Worm (Caenorhabditis elegans) whole organism, L1 larva: ENCODE results near the gene W07G4.2.

Experiments used
- C16A3.4 ChIP-seq: fragments of 150-350 bp; optimal IDR thresholded peaks from 2 replicates; lab custom pipeline; 2014; ENCODE audit warnings: missing biosample characterization, missing genetic modification characterization
- C34B4.2 ChIP-seq: sonication (generic microtip); optimal IDR thresholded peaks from 2 replicates; lab custom pipeline; 2017; ENCODE audit warnings: mild to moderate bottlenecking, missing genetic modification characterization, missing compliant biosample characterization
- Y116A8C.19 ChIP-seq: sonication (generic microtip); optimal IDR thresholded peaks from 2 replicates; lab custom pipeline; 2016; ENCODE audit warnings: missing compliant biosample characterization, missing genetic modification characterization, borderline replicate concordance
- aha-1 ChIP-seq: fragments of 150-350 bp; optimal IDR thresholded peaks from 2 replicates; lab custom pipeline; 2014; ENCODE audit warnings: missing biosample characterization, missing genetic modification characterization
- aly-2 ChIP-seq: fragments of 150-350 bp; optimal IDR thresholded peaks from 2 replicates; lab custom pipeline; 2014; ENCODE audit warnings: missing biosample characterization, missing genetic modification characterization
- ama-1 ChIP-seq: fragments of 150-350 bp; optimal IDR thresholded peaks from 2 replicates; lab custom pipeline; 2014
- ceh-63 ChIP-seq: fragments of 200-800 bp; sonication (Bioruptor generic); optimal IDR thresholded peaks from 2 replicates; lab custom pipeline; 2018; ENCODE audit warnings: mild to moderate bottlenecking, missing genetic modification characterization, missing compliant biosample characterization
- ceh-90 ChIP-seq: sonication (generic microtip); optimal IDR thresholded peaks from 2 replicates; lab custom pipeline; 2016; ENCODE audit warnings: missing genetic modification characterization, missing compliant biosample characterization
- ces-1 ChIP-seq: fragments of 150-350 bp; optimal IDR thresholded peaks from 2 replicates; lab custom pipeline; 2014; ENCODE audit warnings: missing biosample characterization, missing genetic modification reagents, missing genetic modification characterization
- dpl-1 ChIP-seq, 3 experiments: fragments of 150-350 bp in 2 of 3; sonication (generic microtip) in 1 of 3; optimal IDR thresholded peaks; 2 replicates each; lab custom pipeline; 2014 to 2017; ENCODE audit warnings: missing biosample characterization in 3 of 3, missing genetic modification characterization in 3 of 3, missing genetic modification reagents in 3 of 3
- dsc-1 ChIP-seq: sonication (generic microtip); optimal IDR thresholded peaks from 2 replicates; lab custom pipeline; 2016; ENCODE audit warnings: mild to moderate bottlenecking, missing genetic modification characterization, missing compliant biosample characterization
- egl-13 ChIP-seq: sonication (generic microtip); optimal IDR thresholded peaks from 2 replicates; lab custom pipeline; 2016; ENCODE audit warnings: missing genotype, missing genetic modification reagents, missing genetic modification characterization, missing compliant biosample characterization
- egl-27 ChIP-seq, 2 experiments: fragments of 150-350 bp in 1 of 2; sonication (generic microtip); optimal IDR thresholded peaks; 3 replicates each; lab custom pipeline; 2017 to 2018; ENCODE audit warnings: missing biosample characterization in 2 of 2, missing genetic modification characterization in 2 of 2, missing genetic modification reagents in 2 of 2
- elt-2 ChIP-seq: sonication (generic microtip); optimal IDR thresholded peaks from 2 replicates; lab custom pipeline; 2016; ENCODE audit warnings: missing genetic modification characterization, mild to moderate bottlenecking, inconsistent platforms, missing compliant biosample characterization, missing genetic modification reagents
- elt-3 ChIP-seq, 6 experiments: fragments of 150-350 bp in 1 of 6; sonication (generic microtip); optimal IDR thresholded peaks; 2 replicates each; lab custom pipeline; 2017 to 2018; ENCODE audit warnings: missing biosample characterization in 6 of 6, missing genetic modification characterization in 6 of 6, inconsistent platforms in 1 of 6
- fkh-4 ChIP-seq: sonication (generic microtip); optimal IDR thresholded peaks from 2 replicates; lab custom pipeline; 2016; ENCODE audit warnings: missing compliant biosample characterization, missing genetic modification characterization, borderline replicate concordance
- grh-1 ChIP-seq: fragments of 200-800 bp; sonication (Bioruptor generic); IDR thresholded peaks from 2 replicates; pipeline ENCODE4 v1.3.6; 2022; ENCODE audit warnings: missing genetic modification reagents, missing genetic modification characterization, missing compliant biosample characterization
- hlh-17 ChIP-seq: fragments of 200-800 bp; sonication (Bioruptor generic); optimal IDR thresholded peaks from 2 replicates; lab custom pipeline; 2018; ENCODE audit warnings: missing genetic modification characterization, mild to moderate bottlenecking, missing compliant biosample characterization, moderate library complexity, borderline replicate concordance
- hlh-4 ChIP-seq: sonication (generic microtip); optimal IDR thresholded peaks from 2 replicates; lab custom pipeline; 2016; ENCODE audit warnings: mild to moderate bottlenecking, missing genetic modification characterization, missing compliant biosample characterization
- hpl-2 ChIP-seq: fragments of 150-350 bp; optimal IDR thresholded peaks from 2 replicates; lab custom pipeline; 2014; ENCODE audit warnings: missing biosample characterization, missing genetic modification reagents, missing genetic modification characterization
- irx-1 ChIP-seq: sonication (generic microtip); optimal IDR thresholded peaks from 2 replicates; lab custom pipeline; 2016; ENCODE audit warnings: missing genetic modification characterization, missing compliant biosample characterization
- jun-1 ChIP-seq: fragments of 150-350 bp; optimal IDR thresholded peaks from 2 replicates; lab custom pipeline; 2014; ENCODE audit warnings: missing biosample characterization, missing genetic modification reagents, missing genetic modification characterization
- lin-15B ChIP-seq: fragments of 150-350 bp; sonication (generic microtip); optimal IDR thresholded peaks from 3 replicates; lab custom pipeline; 2014; ENCODE audit warnings: missing biosample characterization, missing genetic modification characterization
- lin-35 ChIP-seq, 2 experiments: fragments of 150-350 bp; optimal IDR thresholded peaks; 2 replicates each; lab custom pipeline; 2014; ENCODE audit warnings: missing biosample characterization in 2 of 2, missing genetic modification characterization in 2 of 2, missing genetic modification reagents in 2 of 2
- lin-39 ChIP-seq: fragments of 150-350 bp; optimal IDR thresholded peaks from 2 replicates; lab custom pipeline; 2014; ENCODE audit warnings: missing biosample characterization, missing genetic modification reagents, missing genetic modification characterization
- lir-3 ChIP-seq: sonication (generic microtip); optimal IDR thresholded peaks from 2 replicates; lab custom pipeline; 2016; ENCODE audit warnings: mild to moderate bottlenecking, missing genetic modification characterization, moderate library complexity, missing compliant biosample characterization; ENCODE audit not compliant: poor library complexity
- mdl-1 ChIP-seq, 2 experiments: fragments of 150-350 bp; optimal IDR thresholded peaks; 2 replicates each; lab custom pipeline; 2014 to 2017; ENCODE audit warnings: missing biosample characterization in 2 of 2, missing genetic modification characterization in 2 of 2, inconsistent platforms in 1 of 2
- mef-2 ChIP-seq: fragments of 150-350 bp; optimal IDR thresholded peaks from 2 replicates; lab custom pipeline; 2014; ENCODE audit warnings: missing biosample characterization, missing genetic modification characterization
- mep-1 ChIP-seq: fragments of 150-350 bp; optimal IDR thresholded peaks from 2 replicates; lab custom pipeline; 2014; ENCODE audit warnings: missing biosample characterization, missing genetic modification characterization
- nhr-11 ChIP-seq: fragments of 150-350 bp; optimal IDR thresholded peaks from 2 replicates; lab custom pipeline; 2014; ENCODE audit warnings: missing biosample characterization, missing genetic modification characterization
- nhr-237 ChIP-seq: fragments of 150-350 bp; optimal IDR thresholded peaks from 2 replicates; lab custom pipeline; 2014; ENCODE audit warnings: missing biosample characterization, missing genetic modification characterization
- nhr-28 ChIP-seq: fragments of 150-350 bp; optimal IDR thresholded peaks from 2 replicates; lab custom pipeline; 2014; ENCODE audit warnings: missing biosample characterization, missing genetic modification characterization
- nhr-47 ChIP-seq: sonication (generic microtip); optimal IDR thresholded peaks from 2 replicates; lab custom pipeline; 2016; ENCODE audit warnings: mild to moderate bottlenecking, missing genetic modification characterization, moderate library complexity, missing compliant biosample characterization
- nhr-84 ChIP-seq: sonication (generic microtip); optimal IDR thresholded peaks from 2 replicates; lab custom pipeline; 2017; ENCODE audit warnings: missing biosample characterization, missing genetic modification characterization
- nhr-90 ChIP-seq: sonication (generic microtip); optimal IDR thresholded peaks from 2 replicates; lab custom pipeline; 2016; ENCODE audit warnings: mild to moderate bottlenecking, missing genetic modification characterization, missing compliant biosample characterization; ENCODE audit not compliant: poor library complexity
- pag-3 ChIP-seq: sonication (generic microtip); optimal IDR thresholded peaks from 2 replicates; lab custom pipeline; 2017; ENCODE audit warnings: missing genetic modification characterization, mild to moderate bottlenecking, missing compliant biosample characterization, antibody characterized with exemption, borderline replicate concordance; ENCODE audit not compliant: insufficient read depth
- pax-3 ChIP-seq: fragments of 200-800 bp; sonication (Bioruptor generic); optimal IDR thresholded peaks from 2 replicates; lab custom pipeline; 2018; ENCODE audit warnings: mild to moderate bottlenecking, missing genetic modification characterization, moderate library complexity, missing compliant biosample characterization
- snu-23 ChIP-seq: sonication (generic microtip); optimal IDR thresholded peaks from 2 replicates; lab custom pipeline; 2016; ENCODE audit warnings: missing genetic modification characterization, missing compliant biosample characterization
- sox-4 ChIP-seq: sonication (generic microtip); optimal IDR thresholded peaks from 2 replicates; lab custom pipeline; 2016; ENCODE audit warnings: missing genetic modification characterization, missing compliant biosample characterization
- sptf-1 ChIP-seq: fragments of 150-350 bp; optimal IDR thresholded peaks from 2 replicates; lab custom pipeline; 2014; ENCODE audit warnings: missing biosample characterization, missing genetic modification characterization
- tlp-1 ChIP-seq: fragments of 150-350 bp; optimal IDR thresholded peaks from 2 replicates; lab custom pipeline; 2014; ENCODE audit warnings: missing biosample characterization, missing genetic modification characterization
- unc-130 ChIP-seq: fragments of 150-350 bp; optimal IDR thresholded peaks from 2 replicates; lab custom pipeline; 2017; ENCODE audit warnings: missing biosample characterization, missing genetic modification characterization, inconsistent platforms
- unc-30 ChIP-seq: sonication (generic microtip); optimal IDR thresholded peaks from 2 replicates; lab custom pipeline; 2017; ENCODE audit warnings: missing biosample characterization, missing genetic modification characterization
- unc-86 ChIP-seq: sonication (generic microtip); optimal IDR thresholded peaks from 2 replicates; lab custom pipeline; 2016; ENCODE audit warnings: missing genetic modification characterization, missing compliant biosample characterization
- vab-15 ChIP-seq: sonication (generic microtip); optimal IDR thresholded peaks from 2 replicates; lab custom pipeline; 2017; ENCODE audit warnings: missing genotype, mild to moderate bottlenecking, missing genetic modification characterization, missing compliant biosample characterization
- xbp-1 ChIP-seq: sonication (generic microtip); optimal IDR thresholded peaks from 2 replicates; lab custom pipeline; 2016; ENCODE audit warnings: missing genetic modification characterization, missing compliant biosample characterization
- zip-4 ChIP-seq: fragments of 200-800 bp; sonication (Bioruptor generic); optimal IDR thresholded peaks from 2 replicates; lab custom pipeline; 2018; ENCODE audit warnings: mild to moderate bottlenecking, missing genetic modification characterization, moderate library complexity, missing compliant biosample characterization
- ztf-11 ChIP-seq, 2 experiments: sonication (generic microtip); optimal IDR thresholded peaks; 2 replicates each; lab custom pipeline; 2016 to 2017; ENCODE audit warnings: missing genetic modification characterization in 2 of 2, missing biosample characterization in 1 of 2, missing compliant biosample characterization in 1 of 2

W07G4.2 gene

ce11 chrV:13036466-13036865 lies at the start of gene W07G4.2:
Gene W07G4.2 (minus strand): TSS chrV:13036566.
- no peak for TF ChIP-seq elt-3 (tag; optimal IDR thresholded peaks at IDR 0.05; lab: Kevin White, UChicago)
- TF ChIP-seq hpl-2 (GFP tag; lab: Kevin White, UChicago), result no peak
- no peak for TF ChIP-seq pax-3 (tag; lab: Kevin White, UChicago)
- no peak for TF ChIP-seq unc-130 (tag; lab: Kevin White, UChicago)
- no peak for TF ChIP-seq C16A3.4 (tag; lab: Kevin White, UChicago)
- no peak for TF ChIP-seq jun-1 (tag; lab: Kevin White, UChicago)
- TF ChIP-seq tlp-1 (tag; lab: Kevin White, UChicago), result no peak
- no peak for TF ChIP-seq egl-27 (tag; optimal IDR thresholded peaks at IDR 0.05; lab: Kevin White, UChicago)
- no peak for TF ChIP-seq mep-1
- no peak for TF ChIP-seq fkh-4 (tag; lab: Kevin White, UChicago)
- TF ChIP-seq ceh-90 (tag; lab: Kevin White, UChicago), result no peak
- no peak for TF ChIP-seq irx-1 (tag; lab: Kevin White, UChicago)
- no peak for TF ChIP-seq nhr-90 (tag; lab: Kevin White, UChicago)
- TF ChIP-seq vab-15, result no peak
- TF ChIP-seq, all 84 proteins: peak for 0

DNA sequence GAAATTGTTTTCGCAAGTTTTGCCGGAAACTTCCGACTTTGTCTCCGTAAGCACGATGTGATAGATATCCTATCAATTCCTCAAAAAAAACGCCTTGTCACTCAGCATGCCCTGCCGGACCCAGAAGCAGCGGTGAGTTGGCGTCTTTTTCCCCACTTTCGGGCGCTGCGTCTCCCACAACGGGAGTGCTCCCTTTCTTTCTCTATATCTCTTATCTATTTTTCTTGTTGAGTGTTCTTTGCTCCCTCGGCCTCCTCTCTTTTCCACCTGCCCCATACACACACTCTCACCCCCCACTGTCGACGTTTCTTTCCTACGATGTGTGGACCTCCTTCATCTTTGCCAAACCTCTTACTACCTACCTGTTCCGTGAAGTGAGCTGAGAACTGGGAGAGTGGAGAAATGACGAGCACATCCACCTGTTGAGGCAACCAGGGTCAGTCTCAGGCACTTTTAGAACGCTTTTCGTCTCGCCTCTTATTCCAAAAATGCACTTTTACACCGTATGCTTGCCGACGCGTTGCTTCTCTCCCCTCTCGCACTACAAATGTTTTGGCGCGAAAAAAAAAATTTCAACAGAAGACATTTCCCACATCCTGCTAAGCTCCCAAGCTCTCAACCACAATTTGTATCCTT lies 49.7 kb upstream of the W07G4.2 start:
- TF ChIP-seq lin-39 (tag; lab: Kevin White, UChicago) (peak; percentile 29), dpl-1 (GFP tag; optimal IDR thresholded peaks at IDR 0.05; lab: Kevin White, UChicago) (peak in 2 of 3 experiments; percentile 22 to 38), ztf-11 (tag; optimal IDR thresholded peaks at IDR 0.05; lab: Kevin White, UChicago) (peak in 1 of 2 experiments; percentile 46), hlh-4 (tag; lab: Kevin White, UChicago) (no peak), elt-2 (tag; lab: Kevin White, UChicago) (peak; percentile 24), zip-4 (peak; percentile 46), hlh-17 (no peak), lin-35 (GFP tag; optimal IDR thresholded peaks at IDR 0.05; lab: Kevin White, UChicago) (peak; percentile 61 to 72), unc-30 (no peak), tlp-1 (tag; lab: Kevin White, UChicago) (no peak), nhr-47 (peak; percentile 73), ces-1 (GFP tag; lab: Kevin White, UChicago) (no peak), nhr-90 (tag; lab: Kevin White, UChicago) (peak; percentile 61), lir-3 (tag; lab: Kevin White, UChicago) (no peak), grh-1 (peak; percentile 65), hpl-2 (GFP tag; lab: Kevin White, UChicago) (no peak), unc-86 (tag; lab: Kevin White, UChicago) (peak; percentile 48), aha-1 (tag; lab: Kevin White, UChicago) (no peak), nhr-28 (tag; lab: Kevin White, UChicago) (no peak), dsc-1 (peak; percentile 25), ceh-63 (GFP tag; lab: Kevin White, UChicago) (no peak), Y116A8C.19 (tag; lab: Kevin White, UChicago) (no peak), pag-3 (tag; lab: Kevin White, UChicago) (peak; percentile 65), C34B4.2 (tag; lab: Kevin White, UChicago) (no peak), sox-4 (tag; lab: Kevin White, UChicago) (no peak), ama-1 (lab: Kevin White, UChicago) (no peak), xbp-1 (tag; lab: Kevin White, UChicago) (peak; percentile 61), nhr-237 (tag; lab: Kevin White, UChicago) (peak; percentile 21), mdl-1 (tag; optimal IDR thresholded peaks at IDR 0.05; lab: Kevin White, UChicago) (peak in 1 of 2 experiments; percentile 40), lin-15B (tag; lab: Kevin White, UChicago) (peak; percentile 16), aly-2 (tag; lab: Kevin White, UChicago) (no peak), egl-13 (tag; lab: Kevin White, UChicago) (peak; percentile 58), nhr-84 (tag; lab: Kevin White, UChicago) (no peak), C16A3.4 (tag; lab: Kevin White, UChicago) (peak; percentile 51), nhr-11 (tag; lab: Kevin White, UChicago) (peak; percentile 28), elt-3 (tag; optimal IDR thresholded peaks at IDR 0.05; lab: Kevin White, UChicago) (peak in 1 of 6 experiments; percentile 32), snu-23 (GFP tag; lab: Kevin White, UChicago) (peak; percentile 85), mef-2 (tag; lab: Kevin White, UChicago) (peak; percentile 77), fkh-4 (tag; lab: Kevin White, UChicago) (peak; percentile 11), sptf-1 (tag; lab: Kevin White, UChicago) (no peak)
